Worm (Caenorhabditis elegans) whole organism, L2 larva: ENCODE results near the gene C50D2.1.

Experiments used
- ama-1 ChIP-seq: fragments of 150-350 bp; optimal IDR thresholded peaks from 2 replicates; lab custom pipeline; 2018; ENCODE audit warnings: inconsistent platforms
- ceh-16 ChIP-seq: fragments of 150-350 bp; optimal IDR thresholded peaks from 2 replicates; lab custom pipeline; 2014; ENCODE audit warnings: missing biosample characterization, missing genetic modification characterization
- gmeb-1 ChIP-seq: fragments of 150-350 bp; optimal IDR thresholded peaks from 2 replicates; lab custom pipeline; 2014; ENCODE audit warnings: missing biosample characterization, missing genetic modification characterization
- nhr-11 ChIP-seq: fragments of 150-350 bp; optimal IDR thresholded peaks from 2 replicates; lab custom pipeline; 2014; ENCODE audit warnings: missing biosample characterization, missing genetic modification characterization
- nhr-129 ChIP-seq: fragments of 150-350 bp; optimal IDR thresholded peaks from 2 replicates; lab custom pipeline; 2014; ENCODE audit warnings: missing biosample characterization, missing genetic modification characterization
- nhr-237 ChIP-seq: fragments of 150-350 bp; optimal IDR thresholded peaks from 2 replicates; lab custom pipeline; 2014; ENCODE audit warnings: missing biosample characterization, missing genetic modification characterization
- snpc-4 ChIP-seq: fragments of 150-350 bp; optimal IDR thresholded peaks from 2 replicates; lab custom pipeline; 2014; ENCODE audit warnings: missing biosample characterization, missing genetic modification characterization
- unc-39 ChIP-seq: fragments of 150-350 bp; optimal IDR thresholded peaks from 2 replicates; lab custom pipeline; 2014; ENCODE audit warnings: missing biosample characterization, missing genetic modification characterization
- zag-1 ChIP-seq: fragments of 150-350 bp; optimal IDR thresholded peaks from 2 replicates; lab custom pipeline; 2014; ENCODE audit warnings: missing biosample characterization, missing genetic modification characterization
- ztf-11 ChIP-seq: sonication (generic microtip); optimal IDR thresholded peaks from 2 replicates; lab custom pipeline; 2017; ENCODE audit warnings: missing biosample characterization, missing genetic modification characterization

DNA sequence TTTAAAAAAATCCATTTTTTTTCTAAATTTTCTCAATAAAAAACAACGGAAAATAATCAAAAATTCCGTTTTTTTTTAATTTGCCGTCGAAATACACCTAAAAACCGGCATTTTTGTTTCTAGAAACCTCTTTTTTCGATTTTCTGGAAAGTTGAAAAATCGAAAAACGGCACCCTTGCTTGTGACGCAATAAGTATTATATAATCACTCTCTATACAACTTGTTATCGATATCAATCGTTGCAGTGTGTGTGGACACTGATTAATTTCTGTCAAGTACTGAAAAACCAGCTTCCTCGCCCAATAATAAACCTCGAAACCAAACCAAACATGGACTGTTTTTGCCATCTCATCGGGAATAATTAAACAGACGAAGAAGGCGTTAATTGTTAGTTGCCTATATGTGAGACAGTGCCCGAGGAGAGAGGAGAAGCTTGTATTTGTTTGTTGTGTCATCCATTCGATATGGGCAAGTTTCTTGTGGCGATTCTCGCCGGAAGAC, 45.7 kb downstream of the C50D2.1 start:
- TF ChIP-seq ztf-11 (tag; lab: Kevin White, UChicago) (no peak), snpc-4 (tag; lab: Kevin White, UChicago) (no peak), nhr-237 (tag; lab: Kevin White, UChicago) (no peak), unc-39 (tag; lab: Kevin White, UChicago) (no peak), zag-1 (tag; lab: Kevin White, UChicago) (no peak), ceh-16 (tag; lab: Kevin White, UChicago) (no peak), ama-1 (lab: Kevin White, UChicago) (no peak), nhr-11 (tag; lab: Kevin White, UChicago) (no peak), gmeb-1 (no peak), nhr-129 (tag; lab: Kevin White, UChicago) (no peak)
